Fruit fly (Drosophila melanogaster) whole organism: ENCODE data around the gene CG6901.

Source experiments
- CG8478 ChIP-seq: fragments of >200 bp; optimal IDR thresholded peaks from 2 replicates; lab custom pipeline; 2018; ENCODE audit warnings: inconsistent platforms
- EcR ChIP-seq, 2 experiments: fragments of >200 bp; optimal IDR thresholded peaks; 2 replicates each; lab custom pipeline; 2017; ENCODE audit warnings: missing biosample characterization in 2 of 2, missing genetic modification characterization in 2 of 2, missing genetic modification reagents in 2 of 2
- psq ChIP-seq: fragments of >200 bp; optimal IDR thresholded peaks from 2 replicates; lab custom pipeline; 2017
- usp ChIP-seq: fragments of >200 bp; optimal IDR thresholded peaks from 2 replicates; lab custom pipeline; 2017; ENCODE audit warnings: missing biosample characterization, missing genetic modification characterization, mixed read lengths

dm6 chr3R:16350400-16350799, 27.2 kb downstream of the CG6901 start:
- TF ChIP-seq usp (GFP tag; lab: Kevin White, UChicago) = no peak
- TF ChIP-seq EcR (GFP tag; optimal IDR thresholded peaks at IDR 0.05; lab: Kevin White, UChicago) = no peak
- TF ChIP-seq psq (lab: Kevin White, UChicago) = no peak
- TF ChIP-seq CG8478 = no peak
